In genomic region chr3R:23332535-23333333, dm6 we compare ENCODE assay signal across 1 fruit fly cellular context.
TF ChIP-seq lines count a peak whose summit lies in the region.

No protein-coding gene starts in this region.

TF ChIP-seq in whole organism, embryonic, 481 proteins besides CTCF, POLR2A, EP300 and RAD21 (continued from another document and continues in another):
- TF ChIP-seq crol (GFP tag; IDR thresholded peaks at IDR 0.05; lab: Robert Waterston, UW) (no peak), aop (GFP tag; IDR thresholded peaks at IDR 0.05; lab: Robert Waterston, UW) (no peak), kay (GFP tag; optimal IDR thresholded peaks at IDR 0.05; lab: Kevin White, UChicago) (peak; percentile 42), Deaf1 (tag; optimal IDR thresholded peaks at IDR 0.05; lab: Kevin White, UChicago) (peak; percentile 26), ems (GFP tag; optimal IDR thresholded peaks at IDR 0.05; lab: Kevin White, UChicago) (no peak), CG16863 (GFP tag; optimal IDR thresholded peaks at IDR 0.05; lab: Kevin White, UChicago) (peak; percentile 24), Sin3A (optimal IDR thresholded peaks at IDR 0.05; lab: Kevin White, UChicago) (no peak), CG12071 (GFP tag; optimal IDR thresholded peaks at IDR 0.05; lab: Kevin White, UChicago) (peak; percentile 58), Hmx (GFP tag; optimal IDR thresholded peaks at IDR 0.05; lab: Kevin White, UChicago) (no peak), chinmo (GFP tag; IDR thresholded peaks at IDR 0.05; lab: Robert Waterston, UW; ENCODE audit: partially characterized antibody) (no peak), HLHmδ (GFP tag; optimal IDR thresholded peaks at IDR 0.05; lab: Kevin White, UChicago) (no peak), Stat92E (GFP tag; optimal IDR thresholded peaks at IDR 0.05; lab: Kevin White, UChicago) (no peak), pan (optimal IDR thresholded peaks at IDR 0.05; lab: Kevin White, UChicago) (no peak), pan (GFP tag; optimal IDR thresholded peaks at IDR 0.05 in 1 of 2, IDR thresholded peaks at IDR 0.05 in 1 of 2) (peak in 1 of 2 experiments; percentile 31), hth (optimal IDR thresholded peaks at IDR 0.05; lab: Kevin White, UChicago) (no peak), twi (tag; optimal IDR thresholded peaks at IDR 0.05; lab: Kevin White, UChicago) (no peak), toy (GFP tag; IDR thresholded peaks at IDR 0.05; lab: Robert Waterston, UW) (no peak), her (GFP tag; optimal IDR thresholded peaks at IDR 0.05; lab: Kevin White, UChicago) (no peak), lmd (GFP tag; IDR thresholded peaks at IDR 0.05; lab: Robert Waterston, UW) (no peak; the same call in 1 of the 2 replicates), trem (tag; optimal IDR thresholded peaks at IDR 0.05; lab: Kevin White, UChicago) (peak; percentile 50), nerfin-2 (GFP tag; IDR thresholded peaks at IDR 0.05; lab: Robert Waterston, UW; ENCODE audit: partially characterized antibody) (no peak), dysf (GFP tag; IDR thresholded peaks at IDR 0.05; lab: Robert Waterston, UW) (peak; percentile 56; the same call in 2 of the 3 replicates), CG10565 (GFP tag; optimal IDR thresholded peaks at IDR 0.05; lab: Kevin White, UChicago) (no peak), CG8765 (GFP tag; IDR thresholded peaks at IDR 0.05; lab: Robert Waterston, UW) (no peak), cas (GFP tag; IDR thresholded peaks at IDR 0.05; lab: Robert Waterston, UW) (no peak), fd3F (GFP tag; optimal IDR thresholded peaks at IDR 0.05; lab: Kevin White, UChicago) (peak; percentile 28), Ravus (GFP tag; IDR thresholded peaks at IDR 0.05; lab: Robert Waterston, UW) (no peak), PHDP (tag; optimal IDR thresholded peaks at IDR 0.05; lab: Kevin White, UChicago) (peak; percentile 81), CG10431 (GFP tag; optimal IDR thresholded peaks at IDR 0.05; lab: Kevin White, UChicago) (no peak), CG2889 (GFP tag; IDR thresholded peaks at IDR 0.05; lab: Robert Waterston, UW) (no peak), D (optimal IDR thresholded peaks at IDR 0.05; lab: Kevin White, UChicago) (no peak), D (GFP tag; optimal IDR thresholded peaks at IDR 0.05; lab: Kevin White, UChicago) (peak; percentile 68), eyg (GFP tag; optimal IDR thresholded peaks at IDR 0.05; lab: Kevin White, UChicago) (no peak), HmgZ (tag; optimal IDR thresholded peaks at IDR 0.05; lab: Kevin White, UChicago) (peak; percentile 28), Dbx (GFP tag; IDR thresholded peaks at IDR 0.05; lab: Robert Waterston, UW) (no peak), pfk (GFP tag; optimal IDR thresholded peaks at IDR 0.05; lab: Kevin White, UChicago) (no peak), NK7.1 (GFP tag; optimal IDR thresholded peaks at IDR 0.05; lab: Kevin White, UChicago) (no peak), Gsc (GFP tag; IDR thresholded peaks at IDR 0.05; lab: Robert Waterston, UW) (no peak), Rx (GFP tag; IDR thresholded peaks at IDR 0.05; lab: Robert Waterston, UW) (no peak), Dek (tag; optimal IDR thresholded peaks at IDR 0.05; lab: Kevin White, UChicago) (peak; percentile 26), ase (GFP tag; IDR thresholded peaks at IDR 0.05; lab: Robert Waterston, UW) (no peak), CG12942 (GFP tag; optimal IDR thresholded peaks at IDR 0.05; lab: Kevin White, UChicago) (peak; percentile 18), exex (tag; optimal IDR thresholded peaks at IDR 0.05; lab: Kevin White, UChicago) (no peak), CG2129 (GFP tag; IDR thresholded peaks at IDR 0.05; lab: Robert Waterston, UW; ENCODE audit: partially characterized antibody) (no peak), Hsf (GFP tag; optimal IDR thresholded peaks at IDR 0.05; lab: Kevin White, UChicago) (no peak), BEAF-32 (GFP tag; optimal IDR thresholded peaks at IDR 0.05; lab: Kevin White, UChicago) (no peak), tup (GFP tag; optimal IDR thresholded peaks at IDR 0.05; lab: Kevin White, UChicago) (no peak), phol (tag; optimal IDR thresholded peaks at IDR 0.05; lab: Kevin White, UChicago) (peak; percentile 76), Asciz (GFP tag; optimal IDR thresholded peaks at IDR 0.05; lab: Kevin White, UChicago) (peak; percentile 79), CG13123 (GFP tag; optimal IDR thresholded peaks at IDR 0.05; lab: Kevin White, UChicago) (no peak), row (GFP tag; IDR thresholded peaks at IDR 0.05; lab: Robert Waterston, UW) (no peak; the same call in 2 of the 3 replicates), CG17829 (tag; optimal IDR thresholded peaks at IDR 0.05; lab: Kevin White, UChicago) (peak; percentile 67), Lhr (GFP tag; optimal IDR thresholded peaks at IDR 0.05; lab: Kevin White, UChicago) (no peak), CG7987 (GFP tag; optimal IDR thresholded peaks at IDR 0.05; lab: Kevin White, UChicago) (no peak), Fer1 (GFP tag; optimal IDR thresholded peaks at IDR 0.05; lab: Kevin White, UChicago) (peak; percentile 60), CG11696 (GFP tag; IDR thresholded peaks at IDR 0.05; lab: Robert Waterston, UW) (no peak), grn (GFP tag; optimal IDR thresholded peaks at IDR 0.05; lab: Kevin White, UChicago) (no peak), Dip2 (GFP tag; IDR thresholded peaks at IDR 0.05; lab: Robert Waterston, UW) (no peak), zen (tag; optimal IDR thresholded peaks at IDR 0.05; lab: Kevin White, UChicago) (peak; percentile 49), ro (GFP tag; IDR thresholded peaks at IDR 0.05; lab: Robert Waterston, UW) (no peak), ara (GFP tag; IDR thresholded peaks at IDR 0.05; lab: Robert Waterston, UW) (no peak), ham (GFP tag; IDR thresholded peaks at IDR 0.05; lab: Robert Waterston, UW) (no peak), slou (GFP tag; optimal IDR thresholded peaks at IDR 0.05; lab: Kevin White, UChicago) (no peak), CG31224 (GFP tag; IDR thresholded peaks at IDR 0.05; lab: Robert Waterston, UW) (peak; percentile 43; the same call in 1 of the 2 replicates), CG3838 (GFP tag; optimal IDR thresholded peaks at IDR 0.05; lab: Kevin White, UChicago) (no peak), CG7372 (GFP tag; IDR thresholded peaks at IDR 0.05; lab: Robert Waterston, UW) (no peak), run (tag; optimal IDR thresholded peaks at IDR 0.05; lab: Kevin White, UChicago) (no peak), CG13894 (tag; optimal IDR thresholded peaks at IDR 0.05; lab: Kevin White, UChicago) (no peak), CG9876 (GFP tag; optimal IDR thresholded peaks at IDR 0.05; lab: Kevin White, UChicago) (no peak), al (GFP tag; IDR thresholded peaks at IDR 0.05; lab: Robert Waterston, UW) (peak; percentile 11; the same call in 1 of the 2 replicates), bsh (GFP tag; optimal IDR thresholded peaks at IDR 0.05; lab: Kevin White, UChicago) (peak in 1 of 2 experiments; percentile 70), CG2678 (tag; optimal IDR thresholded peaks at IDR 0.05; lab: Kevin White, UChicago) (peak; percentile 79), CG7556 (GFP tag; optimal IDR thresholded peaks at IDR 0.05; lab: Kevin White, UChicago) (peak; percentile 62), CG12391 (tag; optimal IDR thresholded peaks at IDR 0.05; lab: Kevin White, UChicago) (peak; percentile 65), odd (GFP tag; optimal IDR thresholded peaks at IDR 0.05; lab: Kevin White, UChicago) (peak; percentile 27), CG30020 (tag; optimal IDR thresholded peaks at IDR 0.05; lab: Kevin White, UChicago) (no peak), hb (GFP tag; IDR thresholded peaks at IDR 0.05; lab: Robert Waterston, UW; ENCODE audit: partially characterized antibody) (no peak), B-H2 (GFP tag; optimal IDR thresholded peaks at IDR 0.05; lab: Kevin White, UChicago) (no peak), cwo (GFP tag; optimal IDR thresholded peaks at IDR 0.05; lab: Kevin White, UChicago) (peak; percentile 44), sens (GFP tag; lab: Kevin White, UChicago) (peak; percentile 95), peb (GFP tag; IDR thresholded peaks at IDR 0.05; lab: Robert Waterston, UW) (no peak), CG15269 (tag; optimal IDR thresholded peaks at IDR 0.05; lab: Kevin White, UChicago) (peak; percentile 39), nom (GFP tag; optimal IDR thresholded peaks at IDR 0.05; lab: Kevin White, UChicago) (peak; percentile 43), Atf6 (GFP tag; IDR thresholded peaks at IDR 0.05; lab: Robert Waterston, UW) (peak; percentile 59), CG13424 (tag; optimal IDR thresholded peaks at IDR 0.05; lab: Kevin White, UChicago) (peak; percentile 44), Atf3 (GFP tag; optimal IDR thresholded peaks at IDR 0.05; lab: Kevin White, UChicago) (no peak), CG30403 (GFP tag; optimal IDR thresholded peaks at IDR 0.05; lab: Kevin White, UChicago) (peak; percentile 67), lbe (GFP tag; optimal IDR thresholded peaks at IDR 0.05; lab: Kevin White, UChicago) (no peak), Xbp1 (GFP tag; optimal IDR thresholded peaks at IDR 0.05; lab: Kevin White, UChicago) (peak; percentile 50), h (optimal IDR thresholded peaks at IDR 0.05; lab: Kevin White, UChicago) (no peak), pzg (GFP tag; optimal IDR thresholded peaks at IDR 0.05; lab: Kevin White, UChicago) (no peak), nau (GFP tag; optimal IDR thresholded peaks at IDR 0.05; lab: Kevin White, UChicago) (peak; percentile 26), prd (optimal IDR thresholded peaks at IDR 0.05; lab: Kevin White, UChicago) (no peak), prd (GFP tag; IDR thresholded peaks at IDR 0.05; lab: Robert Waterston, UW) (peak; percentile 14; the same call in 1 of the 3 replicates), trh (GFP tag; optimal IDR thresholded peaks at IDR 0.05; lab: Kevin White, UChicago) (no peak), Ets65A (GFP tag; lab: Kevin White, UChicago) (peak; percentile 36), Aef1 (GFP tag; IDR thresholded peaks at IDR 0.05; lab: Robert Waterston, UW) (no peak), Ets97D (GFP tag; optimal IDR thresholded peaks at IDR 0.05; lab: Kevin White, UChicago) (no peak), CG3163 (GFP tag; optimal IDR thresholded peaks at IDR 0.05; lab: Kevin White, UChicago) (no peak), CG15479 (GFP tag; optimal IDR thresholded peaks at IDR 0.05; lab: Kevin White, UChicago) (no peak), CG43689 (GFP tag; IDR thresholded peaks at IDR 0.05; lab: Robert Waterston, UW) (no peak), CG17385 (GFP tag; optimal IDR thresholded peaks at IDR 0.05; lab: Kevin White, UChicago) (peak; percentile 49), pros (GFP tag; optimal IDR thresholded peaks at IDR 0.05; lab: Kevin White, UChicago) (no peak), br (optimal IDR thresholded peaks at IDR 0.05; lab: Kevin White, UChicago) (no peak), CG4854 (GFP tag; optimal IDR thresholded peaks at IDR 0.05; lab: Kevin White, UChicago) (peak; percentile 3), zen2 (GFP tag; IDR thresholded peaks at IDR 0.05; lab: Robert Waterston, UW; ENCODE audit: partially characterized antibody) (no peak), zfh1 (GFP tag; IDR thresholded peaks at IDR 0.05; lab: Robert Waterston, UW) (no peak), Xrp1 (GFP tag; IDR thresholded peaks at IDR 0.05; lab: Robert Waterston, UW) (peak; percentile 69; the same call in 1 of the 2 replicates), oc (tag; optimal IDR thresholded peaks at IDR 0.05; lab: Kevin White, UChicago) (no peak), nmo (GFP tag; optimal IDR thresholded peaks at IDR 0.05; lab: Kevin White, UChicago) (peak; percentile 72), Sox102F (GFP tag; optimal IDR thresholded peaks at IDR 0.05; lab: Kevin White, UChicago) (peak; percentile 79), ash1 (GFP tag; optimal IDR thresholded peaks at IDR 0.05; lab: Kevin White, UChicago) (no peak), psq (GFP tag; optimal IDR thresholded peaks at IDR 0.05; lab: Kevin White, UChicago) (no peak), ap (GFP tag; IDR thresholded peaks at IDR 0.05; lab: Robert Waterston, UW) (no peak), Pdp1 (GFP tag; optimal IDR thresholded peaks at IDR 0.05; lab: Kevin White, UChicago) (peak; percentile 49 to 56), Neu2 (GFP tag; optimal IDR thresholded peaks at IDR 0.05; lab: Kevin White, UChicago; ENCODE audit: borderline replicate concordance) (no peak), eve (GFP tag; optimal IDR thresholded peaks at IDR 0.05; lab: Kevin White, UChicago) (no peak), wdn (GFP tag; IDR thresholded peaks at IDR 0.05; lab: Robert Waterston, UW) (no peak), CG16779 (GFP tag; IDR thresholded peaks at IDR 0.05; lab: Robert Waterston, UW) (no peak), seq (GFP tag; IDR thresholded peaks at IDR 0.05; lab: Robert Waterston, UW) (peak; percentile 42; the same call in 1 of the 2 replicates), CG2116 (GFP tag; optimal IDR thresholded peaks at IDR 0.05; lab: Kevin White, UChicago) (peak; percentile 6), Camta (GFP tag; optimal IDR thresholded peaks at IDR 0.05; lab: Kevin White, UChicago) (peak; percentile 45), CG6654 (GFP tag; optimal IDR thresholded peaks at IDR 0.05; lab: Kevin White, UChicago) (peak; percentile 30), lov (optimal IDR thresholded peaks at IDR 0.05; lab: Kevin White, UChicago) (no peak), lov (GFP tag; IDR thresholded peaks at IDR 0.05; lab: Robert Waterston, UW) (no peak), Vsx1 (GFP tag; optimal IDR thresholded peaks at IDR 0.05; lab: Kevin White, UChicago) (peak; percentile 5), grau (tag; optimal IDR thresholded peaks at IDR 0.05; lab: Kevin White, UChicago) (peak; percentile 72), CG12299 (tag; optimal IDR thresholded peaks at IDR 0.05; lab: Kevin White, UChicago) (no peak), zf30C (GFP tag; optimal IDR thresholded peaks at IDR 0.05; lab: Kevin White, UChicago) (peak; percentile 59), CG6254 (GFP tag; optimal IDR thresholded peaks at IDR 0.05; lab: Kevin White, UChicago) (peak; percentile 28), danr (GFP tag; IDR thresholded peaks at IDR 0.05; lab: Robert Waterston, UW) (no peak), CG17612 (GFP tag; IDR thresholded peaks at IDR 0.05; lab: Robert Waterston, UW) (no peak), CG7357 (GFP tag; IDR thresholded peaks at IDR 0.05; lab: Robert Waterston, UW) (no peak), CG12769 (tag; optimal IDR thresholded peaks at IDR 0.05; lab: Kevin White, UChicago) (peak; percentile 63), CG8359 (GFP tag; optimal IDR thresholded peaks at IDR 0.05; lab: Kevin White, UChicago; ENCODE audit: borderline replicate concordance) (peak; percentile 47), CG2875 (GFP tag; optimal IDR thresholded peaks at IDR 0.05; lab: Kevin White, UChicago) (peak; percentile 72), Usf (GFP tag; optimal IDR thresholded peaks at IDR 0.05; lab: Kevin White, UChicago) (no peak), Jarid2 (GFP tag; optimal IDR thresholded peaks at IDR 0.05; lab: Kevin White, UChicago) (no peak)
